Fruit fly (Drosophila melanogaster) whole organism, embryonic: Measurements from ENCODE around the gene CG14664.

ENCODE experiments used
- B-H2 ChIP-seq: fragments of 200-800 bp; sonication (Bioruptor generic); optimal IDR thresholded peaks from 2 replicates; lab custom pipeline; 2018; ENCODE audit warnings: missing biosample characterization, mild to moderate bottlenecking, missing genetic modification characterization
- CG11456 ChIP-seq: fragments of 200-800 bp; sonication (Bioruptor generic); IDR thresholded peaks from 3 replicates; pipeline ENCODE4 v1.3.6; 2022; ENCODE audit warnings: missing biosample characterization, missing genetic modification characterization
- CG13624 ChIP-seq: fragments of 200-800 bp; sonication (Bioruptor generic); optimal IDR thresholded peaks from 2 replicates; lab custom pipeline; 2016; ENCODE audit warnings: missing biosample characterization, missing genetic modification characterization
- CG14050 ChIP-seq: fragments of 200-800 bp; sonication (Bioruptor generic); IDR thresholded peaks from 3 replicates; pipeline ENCODE4 v1.3.6; 2022; ENCODE audit warnings: missing biosample characterization, missing genetic modification characterization
- CG17328 ChIP-seq: fragments of 200-800 bp; sonication (Bioruptor generic); IDR thresholded peaks from 2 replicates; pipeline ENCODE4 v1.3.6; 2022; ENCODE audit warnings: missing biosample characterization, missing genetic modification characterization
- CG17829 ChIP-seq: fragments of 200-800 bp; optimal IDR thresholded peaks from 2 replicates; lab custom pipeline; 2019; ENCODE audit warnings: missing biosample characterization, mild to moderate bottlenecking, missing genetic modification characterization, moderate library complexity
- CG2116 ChIP-seq: fragments of 200-800 bp; sonication (Bioruptor generic); optimal IDR thresholded peaks from 3 replicates; lab custom pipeline; 2018; ENCODE audit warnings: missing biosample characterization, mild to moderate bottlenecking, missing genetic modification characterization
- CG2199 ChIP-seq: fragments of 200-800 bp; sonication (Bioruptor generic); IDR thresholded peaks from 3 replicates; pipeline ENCODE4 v1.3.6; 2022; ENCODE audit warnings: missing biosample characterization, missing genetic modification characterization
- CG4360 ChIP-seq: fragments of 200-800 bp; sonication (Bioruptor generic); IDR thresholded peaks from 2 replicates; pipeline ENCODE4 v1.3.6; 2022; ENCODE audit warnings: missing biosample characterization, missing genetic modification characterization
- CG4404 ChIP-seq: fragments of 200-800 bp; sonication (Bioruptor generic); IDR thresholded peaks from 2 replicates; pipeline ENCODE4 v1.3.6; 2022; ENCODE audit warnings: missing biosample characterization, missing genetic modification characterization
- CG7987 ChIP-seq: fragments of 200-800 bp; sonication (Bioruptor generic); optimal IDR thresholded peaks from 2 replicates; lab custom pipeline; 2018; ENCODE audit warnings: missing biosample characterization, mild to moderate bottlenecking, missing genetic modification characterization, moderate library complexity
- CG9437 ChIP-seq: fragments of 200-800 bp; sonication (Bioruptor generic); optimal IDR thresholded peaks from 2 replicates; lab custom pipeline; 2018; ENCODE audit warnings: missing biosample characterization, mild to moderate bottlenecking, missing genetic modification characterization
- E2f1 ChIP-seq: fragments of 200-800 bp; sonication (Bioruptor generic); IDR thresholded peaks from 2 replicates; pipeline ENCODE4 v1.3.6; 2022; ENCODE audit warnings: missing biosample characterization, missing genetic modification characterization
- Ets65A ChIP-seq: fragments of 200-800 bp; sonication (Bioruptor generic); peaks from one replicate; lab custom pipeline; 2016; ENCODE audit warnings: missing biosample characterization, missing genetic modification characterization
- H15 ChIP-seq: fragments of 200-800 bp; sonication (Bioruptor generic); IDR thresholded peaks from 3 replicates; pipeline ENCODE4 v1.3.6; 2022; ENCODE audit warnings: missing biosample characterization, missing genetic modification characterization
- HLH54F ChIP-seq: fragments of 200-800 bp; sonication (Bioruptor generic); optimal IDR thresholded peaks from 3 replicates; lab custom pipeline; 2016; ENCODE audit warnings: missing biosample characterization, missing genetic modification characterization
- Hey ChIP-seq: fragments of 200-800 bp; sonication (Bioruptor generic); optimal IDR thresholded peaks from 3 replicates; lab custom pipeline; 2018; ENCODE audit warnings: missing biosample characterization, mild to moderate bottlenecking, missing genetic modification characterization
- HmgZ ChIP-seq: fragments of 200-800 bp; sonication (Bioruptor generic); optimal IDR thresholded peaks from 2 replicates; lab custom pipeline; 2018; ENCODE audit warnings: missing biosample characterization, mild to moderate bottlenecking, missing genetic modification characterization
- Med ChIP-seq: fragments of 200-800 bp; sonication (Bioruptor generic); peaks from one replicate; lab custom pipeline; 2016; ENCODE audit warnings: missing biosample characterization, missing genetic modification characterization, mild to moderate bottlenecking, inconsistent platforms, moderate library complexity
- NfI ChIP-seq: fragments of 200-800 bp; sonication (Bioruptor generic); optimal IDR thresholded peaks from 3 replicates; lab custom pipeline; 2018; ENCODE audit warnings: missing biosample characterization, mild to moderate bottlenecking, missing genetic modification characterization, moderate library complexity
- Poxn ChIP-seq: fragments of 200-800 bp; sonication (Bioruptor generic); IDR thresholded peaks from 2 replicates; pipeline ENCODE4 v1.3.6; 2022; ENCODE audit warnings: missing biosample characterization, missing genetic modification characterization
- Sox100B ChIP-seq: fragments of 200-800 bp; sonication (Bioruptor generic); optimal IDR thresholded peaks from 3 replicates; lab custom pipeline; 2018; ENCODE audit warnings: missing biosample characterization, mild to moderate bottlenecking, missing genetic modification characterization
- Sox102F ChIP-seq: fragments of 200-800 bp; sonication (Bioruptor generic); optimal IDR thresholded peaks from 2 replicates; lab custom pipeline; 2018; ENCODE audit warnings: missing biosample characterization, mild to moderate bottlenecking, missing genetic modification characterization, moderate library complexity
- ato ChIP-seq: fragments of 200-800 bp; sonication (Bioruptor generic); IDR thresholded peaks from 2 replicates; pipeline ENCODE4 v1.3.6; 2022; ENCODE audit warnings: missing biosample characterization, missing genetic modification characterization; ENCODE audit not compliant: partially characterized antibody
- bbx ChIP-seq: fragments of 200-800 bp; sonication (Bioruptor generic); IDR thresholded peaks from 2 replicates; pipeline ENCODE4 v1.3.6; 2022; ENCODE audit warnings: missing biosample characterization, missing genetic modification characterization; ENCODE audit not compliant: partially characterized antibody
- br ChIP-seq: fragments of >200 bp; optimal IDR thresholded peaks from 2 replicates; lab custom pipeline; 2017
- cad ChIP-seq: fragments of >200 bp; optimal IDR thresholded peaks from 2 replicates; lab custom pipeline; 2017; ENCODE audit warnings: missing biosample characterization, missing genetic modification characterization
- chif ChIP-seq, 2 experiments: fragments of 200-800 bp; sonication (Bioruptor generic); optimal IDR thresholded peaks; 3 replicates each; lab custom pipeline; 2016; ENCODE audit warnings: missing biosample characterization in 2 of 2, missing genetic modification characterization in 2 of 2
- chm ChIP-seq: fragments of 200-800 bp; sonication (Bioruptor generic); IDR thresholded peaks from 2 replicates; pipeline ENCODE4 v1.3.6; 2022; ENCODE audit warnings: missing biosample characterization, missing genetic modification characterization
- crol ChIP-seq: fragments of 200-800 bp; sonication (Bioruptor generic); IDR thresholded peaks from 2 replicates; pipeline ENCODE4 v1.3.6; 2022; ENCODE audit warnings: missing biosample characterization, missing genetic modification characterization
- grau ChIP-seq: fragments of 200-800 bp; optimal IDR thresholded peaks from 3 replicates; lab custom pipeline; 2019; ENCODE audit warnings: missing biosample characterization, mild to moderate bottlenecking, missing genetic modification characterization, moderate library complexity
- gro ChIP-seq: fragments of 200-800 bp; sonication (Bioruptor generic); optimal IDR thresholded peaks from 2 replicates; lab custom pipeline; 2016; ENCODE audit warnings: missing biosample characterization, missing genetic modification characterization
- gt ChIP-seq: fragments of 200-800 bp; sonication (Bioruptor generic); IDR thresholded peaks from 2 replicates; pipeline ENCODE4 v1.3.6; 2022; ENCODE audit warnings: missing biosample characterization, missing genetic modification characterization
- jigr1 ChIP-seq: fragments of 200-800 bp; sonication (Bioruptor generic); IDR thresholded peaks from 3 replicates; pipeline ENCODE4 v1.3.6; 2022; ENCODE audit warnings: missing biosample characterization, missing genetic modification characterization
- lbe ChIP-seq: fragments of 200-800 bp; sonication (Bioruptor generic); optimal IDR thresholded peaks from 2 replicates; lab custom pipeline; 2016; ENCODE audit warnings: missing biosample characterization, mild to moderate bottlenecking, missing genetic modification characterization
- nom ChIP-seq: fragments of 200-800 bp; sonication (Bioruptor generic); optimal IDR thresholded peaks from 2 replicates; lab custom pipeline; 2017; ENCODE audit warnings: missing biosample characterization, missing genetic modification characterization, mild to moderate bottlenecking, moderate library complexity, missing genetic modification reagents
- onecut ChIP-seq: fragments of 200-800 bp; sonication (Bioruptor generic); IDR thresholded peaks from 2 replicates; pipeline ENCODE4 v1.3.6; 2022; ENCODE audit warnings: missing biosample characterization, missing genetic modification characterization
- prd ChIP-seq, 3 experiments: fragments of >200 bp in 2 of 3; fragments of 200-800 bp in 1 of 3; sonication (Bioruptor generic) in 1 of 3; optimal IDR thresholded peaks in 2 of 3; IDR thresholded peaks in 1 of 3; 2 replicates in 2 of 3; 3 replicates in 1 of 3; pipeline versions ENCODE4 v1.3.6 to Lab custom; 2017 to 2022; ENCODE audit warnings: missing biosample characterization in 1 of 3, missing genetic modification characterization in 1 of 3
- run ChIP-seq: fragments of 200-800 bp; sonication (Bioruptor generic); optimal IDR thresholded peaks from 3 replicates; lab custom pipeline; 2018; ENCODE audit warnings: missing biosample characterization, mild to moderate bottlenecking, missing genetic modification characterization
- sens ChIP-seq: fragments of 200-800 bp; sonication (Bioruptor generic); peaks from one replicate; lab custom pipeline; 2016; ENCODE audit warnings: missing biosample characterization, missing genetic modification characterization
- seq ChIP-seq: fragments of 200-800 bp; sonication (Bioruptor generic); IDR thresholded peaks from 2 replicates; pipeline ENCODE4 v1.3.6; 2022; ENCODE audit warnings: missing biosample characterization, missing genetic modification characterization
- sima ChIP-seq: fragments of 200-800 bp; sonication (Bioruptor generic); optimal IDR thresholded peaks from 2 replicates; lab custom pipeline; 2016; ENCODE audit warnings: missing biosample characterization, missing genetic modification characterization
- so ChIP-seq: fragments of 200-800 bp; sonication (Bioruptor generic); IDR thresholded peaks from 3 replicates; pipeline ENCODE4 v1.3.6; 2022; ENCODE audit warnings: missing biosample characterization, missing genetic modification characterization
- ttk ChIP-seq: fragments of 200-800 bp; sonication (Bioruptor generic); IDR thresholded peaks from 2 replicates; pipeline ENCODE4 v2.1.2; 2022; ENCODE audit warnings: missing biosample characterization, missing genetic modification characterization
- unc-4 ChIP-seq: fragments of 200-800 bp; sonication (Bioruptor generic); IDR thresholded peaks from 2 replicates; pipeline ENCODE4 v1.3.6; 2022; ENCODE audit warnings: missing biosample characterization, missing genetic modification characterization; ENCODE audit not compliant: partially characterized antibody
- unpg ChIP-seq: fragments of 200-800 bp; sonication (Bioruptor generic); optimal IDR thresholded peaks from 3 replicates; lab custom pipeline; 2018; ENCODE audit warnings: missing biosample characterization, mild to moderate bottlenecking, missing genetic modification characterization, moderate library complexity
- zfh1 ChIP-seq: fragments of 200-800 bp; sonication (Bioruptor generic); IDR thresholded peaks from 3 replicates; pipeline ENCODE4 v1.3.6; 2022; ENCODE audit warnings: missing biosample characterization, missing genetic modification characterization

Gene CG14664

DNA sequence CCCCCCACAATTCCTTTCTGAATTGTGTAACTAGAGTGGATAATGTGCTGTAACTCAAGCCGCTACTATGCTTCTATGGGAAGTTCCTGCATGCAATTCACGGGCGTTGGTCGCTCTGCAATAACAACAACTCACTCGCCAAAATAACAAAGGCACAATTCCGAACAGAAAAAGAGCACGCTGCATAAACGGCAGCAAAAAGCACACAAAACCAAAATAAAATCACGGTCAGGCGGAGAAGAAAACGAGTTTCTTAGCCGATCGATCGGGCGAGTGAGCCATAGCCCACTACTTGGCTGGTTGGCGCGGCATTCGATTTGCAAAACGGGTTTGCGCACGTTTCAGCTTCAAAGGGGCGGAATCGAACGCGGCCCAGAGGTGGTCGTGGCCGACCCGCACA lies 10.6 kb upstream of the CG14664 start (continued):
- peak; percentile 58 for TF ChIP-seq nom (GFP tag; lab: Kevin White, UChicago)
- no peak for TF ChIP-seq CG4360
- no peak for TF ChIP-seq Sox100B
- no peak for TF ChIP-seq ttk (GFP tag; lab: Robert Waterston, UW)
- TF ChIP-seq bbx (GFP tag; lab: Robert Waterston, UW) = no peak
- no peak for TF ChIP-seq CG2116
- TF ChIP-seq gro (GFP tag; lab: Kevin White, UChicago) = no peak
- TF ChIP-seq Poxn (GFP tag; lab: Robert Waterston, UW) = no peak
- no peak for TF ChIP-seq br (lab: Kevin White, UChicago)
- TF ChIP-seq jigr1 = no peak
- no peak for TF ChIP-seq CG13624
- no peak for TF ChIP-seq lbe (GFP tag; lab: Kevin White, UChicago)
- peak; percentile 67 for TF ChIP-seq onecut (GFP tag; lab: Robert Waterston, UW)
- no peak for TF ChIP-seq NfI (GFP tag; lab: Kevin White, UChicago)
- TF ChIP-seq unpg (GFP tag; lab: Kevin White, UChicago) = no peak
- no peak for TF ChIP-seq grau (tag; lab: Kevin White, UChicago)
- TF ChIP-seq CG14050 (GFP tag; lab: Robert Waterston, UW) = no peak
- TF ChIP-seq CG17328 (GFP tag; lab: Robert Waterston, UW) = 0 out of 2 replicates have a peak, but pooled peaks have one; percentile 34
- no peak for TF ChIP-seq run (tag; lab: Kevin White, UChicago)
- TF ChIP-seq CG7987 (GFP tag; lab: Kevin White, UChicago) = no peak
- no peak for TF ChIP-seq HLH54F
- peak; percentile 62 for TF ChIP-seq Ets65A

dm6 chr3R:5214162-5214916 lies 9.6 kb upstream of the CG14664 start:
- TF ChIP-seq CG17829 (tag; lab: Kevin White, UChicago) (no peak), Sox102F (GFP tag; lab: Kevin White, UChicago) (no peak), CG2199 (0 out of 3 replicates have a peak, but pooled peaks have one; percentile 19), sens (GFP tag; lab: Kevin White, UChicago) (peak; percentile 59), B-H2 (GFP tag; lab: Kevin White, UChicago) (no peak), seq (peak; percentile 36; the same call in 1 of the 2 replicates), crol (0 out of 2 replicates have a peak, but pooled peaks have one; percentile 37), so (0 out of 3 replicates have a peak, but pooled peaks have one; percentile 29), CG11456 (0 out of 3 replicates have a peak, but pooled peaks have one; percentile 28), zfh1 (GFP tag; lab: Robert Waterston, UW) (0 out of 3 replicates have a peak, but pooled peaks have one; percentile 29)

dm6 chr3R:5215334-5216307 lies 8.3 kb upstream of the CG14664 start:
- TF ChIP-seq prd (optimal IDR thresholded peaks at IDR 0.05; lab: Kevin White, UChicago) (no peak), prd (GFP tag; IDR thresholded peaks at IDR 0.05; lab: Robert Waterston, UW) (peak; percentile 91), unc-4 (GFP tag; lab: Robert Waterston, UW) (no peak; the same call in 1 of the 2 replicates), chif (GFP tag; optimal IDR thresholded peaks at IDR 0.05; lab: Kevin White, UChicago) (peak; percentile 99), CG4404 (peak; percentile 75), ato (GFP tag; lab: Robert Waterston, UW) (no peak), Hey (peak; percentile 91), cad (GFP tag; lab: Kevin White, UChicago) (no peak), Med (GFP tag; lab: Kevin White, UChicago) (peak; percentile 99), sima (peak; percentile 94), gt (GFP tag; lab: Robert Waterston, UW) (peak; percentile 94), HmgZ (tag; lab: Kevin White, UChicago) (peak; percentile 93), E2f1 (GFP tag; lab: Robert Waterston, UW) (peak; percentile 92), chm (GFP tag; lab: Robert Waterston, UW) (peak; percentile 100), B-H2 (GFP tag; lab: Kevin White, UChicago) (no peak), CG9437 (GFP tag; lab: Kevin White, UChicago) (peak; percentile 44), H15 (peak; percentile 91)
